Worm (Caenorhabditis elegans) whole organism, L4 larva: ENCODE measurements around the gene T13A10.2.

Experiments used
- D1046.2 ChIP-seq: fragments of 200-800 bp; sonication (Bioruptor generic); IDR thresholded peaks from 2 replicates; pipeline ENCODE4 v1.3.6; 2022; ENCODE audit warnings: missing genetic modification characterization, missing compliant biosample characterization
- F10B5.3 ChIP-seq: sonication (generic microtip); optimal IDR thresholded peaks from 2 replicates; lab custom pipeline; 2016; ENCODE audit warnings: mild to moderate bottlenecking, missing genetic modification characterization, missing compliant biosample characterization
- F44E2.7 ChIP-seq: fragments of 200-800 bp; sonication (Bioruptor generic); IDR thresholded peaks from 2 replicates; pipeline ENCODE4 v2.1.2; 2022; ENCODE audit warnings: missing genetic modification characterization, missing compliant biosample characterization
- Y48G9A.11 ChIP-seq: fragments of 200-800 bp; sonication (Bioruptor generic); IDR thresholded peaks from 2 replicates; pipeline ENCODE4 v1.3.6; 2022; ENCODE audit warnings: missing genetic modification reagents, missing genetic modification characterization, missing compliant biosample characterization
- ZK546.5 ChIP-seq, 2 experiments: sonication (generic microtip); optimal IDR thresholded peaks; 2 replicates each; lab custom pipeline; 2017; ENCODE audit warnings: missing biosample characterization in 2 of 2, missing genetic modification characterization in 2 of 2
- aha-1 ChIP-seq: fragments of 150-350 bp; peaks from one replicate; lab custom pipeline; 2014; ENCODE audit warnings: missing biosample characterization, missing genetic modification characterization
- aly-2 ChIP-seq: sonication (generic microtip); optimal IDR thresholded peaks from 2 replicates; lab custom pipeline; 2018; ENCODE audit warnings: missing biosample characterization, missing genetic modification characterization
- ama-1 ChIP-seq: fragments of 150-350 bp; optimal IDR thresholded peaks from 2 replicates; lab custom pipeline; 2014; ENCODE audit warnings: inconsistent platforms, mixed read lengths
- ceh-28 ChIP-seq: fragments of 150-350 bp; optimal IDR thresholded peaks from 2 replicates; lab custom pipeline; 2014; ENCODE audit warnings: missing biosample characterization, missing genetic modification reagents, missing genetic modification characterization
- ces-1 ChIP-seq: fragments of 150-350 bp; sonication (generic microtip); optimal IDR thresholded peaks from 4 replicates; lab custom pipeline; 2014; ENCODE audit warnings: missing biosample characterization, missing genetic modification reagents, missing genetic modification characterization
- ctbp-1 ChIP-seq: fragments of 200-800 bp; sonication (Bioruptor generic); IDR thresholded peaks from 2 replicates; pipeline ENCODE4 v1.3.6; 2022; ENCODE audit warnings: missing genetic modification reagents, missing genetic modification characterization, missing compliant biosample characterization
- daf-19 ChIP-seq: fragments of 200-800 bp; sonication (Bioruptor generic); conservative IDR thresholded peaks from 2 replicates; pipeline ENCODE4 v1.3.6; 2022; ENCODE audit warnings: missing genetic modification characterization, missing compliant biosample characterization
- dmd-6 ChIP-seq: fragments of 200-800 bp; sonication (Bioruptor generic); IDR thresholded peaks from 2 replicates; pipeline ENCODE4 v1.3.6; 2022; ENCODE audit warnings: missing genetic modification reagents, missing genetic modification characterization, missing compliant biosample characterization
- dmd-9 ChIP-seq: fragments of 200-800 bp; sonication (Bioruptor generic); IDR thresholded peaks from 2 replicates; pipeline ENCODE4 v1.3.6; 2022; ENCODE audit warnings: missing genetic modification reagents, missing genetic modification characterization, missing compliant biosample characterization
- dve-1 ChIP-seq: sonication (generic microtip); optimal IDR thresholded peaks from 2 replicates; lab custom pipeline; 2017; ENCODE audit warnings: antibody characterized with exemption, mild to moderate bottlenecking, missing genetic modification characterization, missing compliant biosample characterization; ENCODE audit not compliant: insufficient read depth
- fos-1 ChIP-seq: fragments of 150-350 bp; optimal IDR thresholded peaks from 2 replicates; lab custom pipeline; 2014; ENCODE audit warnings: missing biosample characterization, missing genetic modification characterization
- hif-1 ChIP-seq, 2 experiments: sonication (generic microtip); optimal IDR thresholded peaks; 2 replicates each; lab custom pipeline; 2016 to 2017; ENCODE audit warnings: missing compliant biosample characterization in 2 of 2, missing genetic modification characterization in 2 of 2, missing genetic modification reagents in 2 of 2, missing genotype in 2 of 2, mild to moderate bottlenecking in 1 of 2
- hmg-1.1 ChIP-seq: fragments of 200-800 bp; sonication (Bioruptor generic); IDR thresholded peaks from 2 replicates; pipeline ENCODE4 v1.3.6; 2022; ENCODE audit warnings: missing genetic modification reagents, missing genetic modification characterization, missing compliant biosample characterization
- jun-1 ChIP-seq: fragments of 150-350 bp; optimal IDR thresholded peaks from 2 replicates; lab custom pipeline; 2014; ENCODE audit warnings: missing biosample characterization, missing genetic modification reagents, missing genetic modification characterization
- lin-38 ChIP-seq: fragments of 200-800 bp; sonication (Bioruptor generic); IDR thresholded peaks from 2 replicates; pipeline ENCODE4 v1.3.6; 2022; ENCODE audit warnings: missing genetic modification reagents, missing genetic modification characterization, missing compliant biosample characterization
- lir-3 ChIP-seq: sonication (generic microtip); optimal IDR thresholded peaks from 2 replicates; lab custom pipeline; 2016; ENCODE audit warnings: mild to moderate bottlenecking, missing genetic modification characterization, missing compliant biosample characterization
- madf-5 ChIP-seq, 2 experiments: fragments of 200-800 bp; sonication (Bioruptor generic); IDR thresholded peaks; 2 replicates each; pipeline ENCODE4 v1.3.6; 2022; ENCODE audit warnings: missing compliant biosample characterization in 2 of 2, missing genetic modification characterization in 2 of 2
- mep-1 ChIP-seq: fragments of 150-350 bp; sonication (generic microtip); optimal IDR thresholded peaks from 3 replicates; lab custom pipeline; 2014; ENCODE audit warnings: missing biosample characterization, missing genetic modification characterization
- nhr-11 ChIP-seq: fragments of 150-350 bp; optimal IDR thresholded peaks from 2 replicates; lab custom pipeline; 2014; ENCODE audit warnings: missing biosample characterization, missing genetic modification characterization
- nhr-48 ChIP-seq: sonication (generic microtip); optimal IDR thresholded peaks from 2 replicates; lab custom pipeline; 2016; ENCODE audit warnings: mild to moderate bottlenecking, missing genetic modification characterization, missing compliant biosample characterization
- nhr-76 ChIP-seq: fragments of 150-350 bp; optimal IDR thresholded peaks from 2 replicates; lab custom pipeline; 2014; ENCODE audit warnings: missing biosample characterization, missing genetic modification characterization
- nhr-77 ChIP-seq: fragments of 150-350 bp; optimal IDR thresholded peaks from 2 replicates; lab custom pipeline; 2014; ENCODE audit warnings: missing biosample characterization, missing genetic modification characterization
- pha-4 ChIP-seq, 2 experiments: fragments of 150-350 bp in 1 of 2; fragments of 200-800 bp in 1 of 2; sonication (Bioruptor generic) in 1 of 2; IDR thresholded peaks in 1 of 2; optimal IDR thresholded peaks in 1 of 2; 2 replicates each; pipeline versions ENCODE4 v1.3.6 to Lab custom; 2014 to 2022; ENCODE audit warnings: missing genetic modification characterization in 2 of 2, missing genetic modification reagents in 2 of 2, missing biosample characterization in 1 of 2, missing compliant biosample characterization in 1 of 2
- php-3 ChIP-seq: fragments of 200-800 bp; sonication (Bioruptor generic); IDR thresholded peaks from 2 replicates; pipeline ENCODE4 v1.3.6; 2022; ENCODE audit warnings: missing genetic modification reagents, missing genetic modification characterization, missing compliant biosample characterization
- pqm-1 ChIP-seq: sonication (generic microtip); optimal IDR thresholded peaks from 2 replicates; lab custom pipeline; 2017; ENCODE audit warnings: missing biosample characterization, missing genetic modification characterization
- rbr-2 ChIP-seq: sonication (generic microtip); optimal IDR thresholded peaks from 2 replicates; lab custom pipeline; 2016; ENCODE audit warnings: missing genotype, missing genetic modification characterization, missing compliant biosample characterization
- saeg-2 ChIP-seq: fragments of 200-800 bp; sonication (Bioruptor generic); IDR thresholded peaks from 2 replicates; pipeline ENCODE4 v1.3.6; 2022; ENCODE audit warnings: missing genetic modification reagents, missing genetic modification characterization, missing compliant biosample characterization
- sdz-12 ChIP-seq: fragments of 200-800 bp; sonication (Bioruptor generic); optimal IDR thresholded peaks from 2 replicates; lab custom pipeline; 2018; ENCODE audit warnings: mild to moderate bottlenecking, missing genetic modification characterization, missing compliant biosample characterization
- set-16 ChIP-seq: fragments of 200-800 bp; sonication (Bioruptor generic); IDR thresholded peaks from 2 replicates; pipeline ENCODE4 v1.3.6; 2022; ENCODE audit warnings: missing genetic modification reagents, missing genetic modification characterization, missing compliant biosample characterization
- snpc-1.2 ChIP-seq: fragments of 200-800 bp; sonication (Bioruptor generic); IDR thresholded peaks from 2 replicates; pipeline ENCODE4 v1.3.6; 2022; ENCODE audit warnings: missing genetic modification reagents, missing genetic modification characterization, missing compliant biosample characterization
- spr-3 ChIP-seq: fragments of 200-800 bp; sonication (Bioruptor generic); optimal IDR thresholded peaks from 2 replicates; lab custom pipeline; 2018; ENCODE audit warnings: mild to moderate bottlenecking, missing genetic modification characterization, missing compliant biosample characterization
- unc-62 ChIP-seq, 3 experiments: fragments of 150-350 bp in 1 of 3; sonication (generic microtip); optimal IDR thresholded peaks in 2 of 3; peaks in 1 of 3; 1 replicate in 1 of 3; 2 replicates in 2 of 3; lab custom pipeline; 2014 to 2017; ENCODE audit warnings: missing biosample characterization in 3 of 3, missing genetic modification characterization in 3 of 3, missing genetic modification reagents in 3 of 3, missing genotype in 1 of 3
- zag-1 ChIP-seq: fragments of 150-350 bp; optimal IDR thresholded peaks from 2 replicates; lab custom pipeline; 2014; ENCODE audit warnings: missing biosample characterization, missing genetic modification characterization
- zip-2 ChIP-seq: fragments of 150-350 bp; optimal IDR thresholded peaks from 2 replicates; lab custom pipeline; 2014; ENCODE audit warnings: missing biosample characterization, missing genetic modification characterization

The T13A10.2 gene

ce11 chrIV:6206294-6206776, 46.8 kb upstream of the T13A10.2 start, which contains the start of gene C49A9.10 (continued):
- TF ChIP-seq ces-1 (GFP tag; lab: Kevin White, UChicago) (no peak), jun-1 (tag; lab: Kevin White, UChicago) (no peak), nhr-48 (tag; lab: Kevin White, UChicago) (peak; percentile 52), aha-1 (tag; lab: Kevin White, UChicago) (peak; percentile 52), zag-1 (no peak), Y48G9A.11 (GFP tag; lab: Robert Waterston, UW) (peak; percentile 74; the same call in 1 of the 2 replicates), fos-1 (no peak), D1046.2 (GFP tag; lab: Robert Waterston, UW) (no peak), ceh-28 (tag; lab: Kevin White, UChicago) (no peak), zip-2 (tag; lab: Kevin White, UChicago) (no peak), dve-1 (peak; percentile 73), hmg-1.1 (GFP tag; lab: Robert Waterston, UW) (no peak), lin-38 (GFP tag; lab: Robert Waterston, UW) (peak; percentile 76; the same call in 1 of the 2 replicates), lir-3 (no peak), ctbp-1 (GFP tag; lab: Robert Waterston, UW) (0 out of 2 replicates have a peak, but pooled peaks have one; percentile 28), php-3 (GFP tag; lab: Robert Waterston, UW) (no peak), F10B5.3 (tag; lab: Kevin White, UChicago) (peak; percentile 59), nhr-77 (peak; percentile 59), pha-4 (GFP tag; IDR thresholded peaks at IDR 0.05; lab: Robert Waterston, UW) (0 out of 2 replicates have a peak, but pooled peaks have one; percentile 43), pha-4 (tag; optimal IDR thresholded peaks at IDR 0.05; lab: Kevin White, UChicago) (peak; percentile 36), mep-1 (tag; lab: Kevin White, UChicago) (peak; percentile 76), hif-1 (tag; optimal IDR thresholded peaks at IDR 0.05; lab: Kevin White, UChicago) (peak in 1 of 2 experiments; percentile 92), sdz-12 (GFP tag; lab: Kevin White, UChicago) (no peak), rbr-2 (peak; percentile 70), spr-3 (GFP tag; lab: Kevin White, UChicago) (no peak), saeg-2 (GFP tag; lab: Robert Waterston, UW) (no peak), dmd-9 (peak; percentile 83), ama-1 (lab: Kevin White, UChicago) (no peak), nhr-76 (tag; lab: Kevin White, UChicago) (no peak), snpc-1.2 (peak; percentile 95)

DNA sequence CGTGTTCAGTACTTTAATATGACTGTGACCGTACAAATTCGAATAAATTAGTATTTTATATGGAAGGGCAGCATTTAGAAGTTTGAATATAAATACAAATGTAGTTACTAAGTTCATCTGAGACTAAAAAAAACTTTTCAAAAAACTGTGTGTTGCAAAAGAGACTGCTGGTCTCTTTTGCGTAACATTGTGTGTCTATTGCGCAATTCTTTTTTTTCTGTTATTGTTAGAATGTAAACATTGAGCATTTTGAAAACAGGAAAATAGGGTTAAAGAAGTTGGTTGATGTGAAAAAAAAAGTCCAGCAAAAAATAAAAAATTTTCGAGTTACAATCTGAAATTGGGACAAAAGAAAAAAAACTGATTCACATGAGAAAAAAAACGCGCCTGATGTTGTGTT, 43.8 kb upstream of the T13A10.2 start:
- TF ChIP-seq zip-2 (tag; lab: Kevin White, UChicago) (peak; percentile 93), F44E2.7 (GFP tag; lab: Robert Waterston, UW) (no peak), unc-62 (GFP tag; optimal IDR thresholded peaks at IDR 0.05 in 1 of 2; lab: Kevin White, UChicago) (peak in 1 of 2 experiments; percentile 3), unc-62 (tag; optimal IDR thresholded peaks at IDR 0.05; lab: Kevin White, UChicago) (no peak), madf-5 (GFP tag; IDR thresholded peaks at IDR 0.05; lab: Robert Waterston, UW) (no peak), nhr-11 (no peak), pqm-1 (tag; lab: Kevin White, UChicago) (no peak), daf-19 (GFP tag; lab: Robert Waterston, UW) (no peak), aly-2 (tag; lab: Kevin White, UChicago) (no peak), ctbp-1 (GFP tag; lab: Robert Waterston, UW) (no peak), ZK546.5 (tag; optimal IDR thresholded peaks at IDR 0.05; lab: Kevin White, UChicago) (no peak), rbr-2 (no peak), set-16 (no peak)

- TF ChIP-seq dmd-6, result peak; percentile 41
Observed at ce11 chrIV:6209958-6210357, 43.1 kb upstream of the T13A10.2 start.
